Worm (Caenorhabditis elegans) whole organism, L2 larva: ENCODE results near the gene C46C2.2.

Experiments used
- R02D3.7 ChIP-seq: fragments of 150-350 bp; optimal IDR thresholded peaks from 2 replicates; lab custom pipeline; 2014; ENCODE audit warnings: missing biosample characterization, missing genetic modification characterization
- ama-1 ChIP-seq: fragments of 150-350 bp; optimal IDR thresholded peaks from 2 replicates; lab custom pipeline; 2018; ENCODE audit warnings: inconsistent platforms
- ceh-82 ChIP-seq: fragments of 150-350 bp; optimal IDR thresholded peaks from 2 replicates; lab custom pipeline; 2014; ENCODE audit warnings: missing biosample characterization, missing genetic modification characterization
- lin-39 ChIP-seq: fragments of 150-350 bp; optimal IDR thresholded peaks from 2 replicates; lab custom pipeline; 2014; ENCODE audit warnings: missing biosample characterization, missing genetic modification reagents, missing genetic modification characterization
- nhr-11 ChIP-seq: fragments of 150-350 bp; optimal IDR thresholded peaks from 2 replicates; lab custom pipeline; 2014; ENCODE audit warnings: missing biosample characterization, missing genetic modification characterization
- nhr-23 ChIP-seq: fragments of 150-350 bp; optimal IDR thresholded peaks from 2 replicates; lab custom pipeline; 2014; ENCODE audit warnings: missing biosample characterization, missing genetic modification reagents, missing genetic modification characterization
- nhr-237 ChIP-seq: fragments of 150-350 bp; optimal IDR thresholded peaks from 2 replicates; lab custom pipeline; 2014; ENCODE audit warnings: missing biosample characterization, missing genetic modification characterization
- sma-3 ChIP-seq: sonication (generic microtip); optimal IDR thresholded peaks from 2 replicates; lab custom pipeline; 2016; ENCODE audit warnings: missing genetic modification reagents, missing genetic modification characterization, missing compliant biosample characterization
- unc-62 ChIP-seq: fragments of 150-350 bp; optimal IDR thresholded peaks from 2 replicates; lab custom pipeline; 2014; ENCODE audit warnings: missing biosample characterization, missing genetic modification reagents, missing genetic modification characterization

ce11 chrIV:9191183-9191582 is 26.3 kb upstream of the C46C2.2 start:
- TF ChIP-seq nhr-11 (tag; lab: Kevin White, UChicago) (no peak), ceh-82 (tag; lab: Kevin White, UChicago) (no peak), lin-39 (no peak), unc-62 (no peak), R02D3.7 (tag; lab: Kevin White, UChicago) (no peak), ama-1 (no peak), sma-3 (GFP tag; lab: Kevin White, UChicago) (peak; percentile 48), nhr-23 (no peak), nhr-237 (tag; lab: Kevin White, UChicago) (no peak)
